Worm (Caenorhabditis elegans) whole organism, L4 larva: ENCODE data around the gene F46C5.10.

Experiments
- F37D6.2 ChIP-seq: sonication (generic microtip); optimal IDR thresholded peaks from 2 replicates; lab custom pipeline; 2016; ENCODE audit warnings: mild to moderate bottlenecking, missing genetic modification characterization, missing compliant biosample characterization
- F44E2.7 ChIP-seq: fragments of 200-800 bp; sonication (Bioruptor generic); IDR thresholded peaks from 2 replicates; pipeline ENCODE4 v2.1.2; 2022; ENCODE audit warnings: missing genetic modification characterization, missing compliant biosample characterization
- F49E8.2 ChIP-seq: sonication (generic microtip); optimal IDR thresholded peaks from 2 replicates; lab custom pipeline; 2016; ENCODE audit warnings: missing compliant biosample characterization, mild to moderate bottlenecking, missing genetic modification characterization, borderline replicate concordance
- Y48G9A.11 ChIP-seq: fragments of 200-800 bp; sonication (Bioruptor generic); IDR thresholded peaks from 2 replicates; pipeline ENCODE4 v1.3.6; 2022; ENCODE audit warnings: missing genetic modification reagents, missing genetic modification characterization, missing compliant biosample characterization
- Y75B8A.6 ChIP-seq: fragments of 200-800 bp; sonication (Bioruptor generic); IDR thresholded peaks from 2 replicates; pipeline ENCODE4 v1.3.6; 2022; ENCODE audit warnings: missing genetic modification reagents, missing genetic modification characterization, missing compliant biosample characterization
- ZK337.2 ChIP-seq: fragments of 200-800 bp; sonication (Bioruptor generic); IDR thresholded peaks from 2 replicates; pipeline ENCODE4 v1.3.6; 2022; ENCODE audit warnings: missing genetic modification reagents, missing genetic modification characterization, missing compliant biosample characterization
- aha-1 ChIP-seq: fragments of 150-350 bp; peaks from one replicate; lab custom pipeline; 2014; ENCODE audit warnings: missing biosample characterization, missing genetic modification characterization
- ceh-20 ChIP-seq: fragments of 200-800 bp; sonication (Bioruptor generic); IDR thresholded peaks from 2 replicates; pipeline ENCODE4 v1.3.6; 2022; ENCODE audit warnings: missing genetic modification reagents, missing genetic modification characterization, missing compliant biosample characterization
- ceh-28 ChIP-seq: fragments of 150-350 bp; optimal IDR thresholded peaks from 2 replicates; lab custom pipeline; 2014; ENCODE audit warnings: missing biosample characterization, missing genetic modification reagents, missing genetic modification characterization
- ceh-32 ChIP-seq: sonication (generic microtip); optimal IDR thresholded peaks from 2 replicates; lab custom pipeline; 2016; ENCODE audit warnings: mild to moderate bottlenecking, missing genetic modification characterization, missing compliant biosample characterization; ENCODE audit not compliant: poor library complexity
- ceh-82 ChIP-seq: sonication (generic microtip); optimal IDR thresholded peaks from 2 replicates; lab custom pipeline; 2017; ENCODE audit warnings: missing biosample characterization, missing genetic modification characterization
- ces-1 ChIP-seq: fragments of 150-350 bp; sonication (generic microtip); optimal IDR thresholded peaks from 4 replicates; lab custom pipeline; 2014; ENCODE audit warnings: missing biosample characterization, missing genetic modification reagents, missing genetic modification characterization
- daf-16 ChIP-seq, 3 experiments: sonication (generic microtip); optimal IDR thresholded peaks; 2 replicates each; lab custom pipeline; 2016 to 2017; ENCODE audit warnings: missing genetic modification characterization in 3 of 3, missing genetic modification reagents in 3 of 3, mild to moderate bottlenecking in 2 of 3, missing compliant biosample characterization in 2 of 3, missing biosample characterization in 1 of 3, moderate library complexity in 1 of 3
- dmd-6 ChIP-seq: fragments of 200-800 bp; sonication (Bioruptor generic); IDR thresholded peaks from 2 replicates; pipeline ENCODE4 v1.3.6; 2022; ENCODE audit warnings: missing genetic modification reagents, missing genetic modification characterization, missing compliant biosample characterization
- dmd-8 ChIP-seq: fragments of 200-800 bp; sonication (Bioruptor generic); IDR thresholded peaks from 2 replicates; pipeline ENCODE4 v1.3.6; 2022; ENCODE audit warnings: missing genetic modification characterization, missing compliant biosample characterization
- fkh-10 ChIP-seq: fragments of 150-350 bp; optimal IDR thresholded peaks from 2 replicates; lab custom pipeline; 2014; ENCODE audit warnings: missing biosample characterization, missing genetic modification reagents, missing genetic modification characterization
- fos-1 ChIP-seq: fragments of 150-350 bp; optimal IDR thresholded peaks from 2 replicates; lab custom pipeline; 2014; ENCODE audit warnings: missing biosample characterization, missing genetic modification characterization
- gei-8 ChIP-seq: fragments of 200-800 bp; sonication (Bioruptor generic); optimal IDR thresholded peaks from 2 replicates; lab custom pipeline; 2018; ENCODE audit warnings: mild to moderate bottlenecking, missing genetic modification characterization, missing compliant biosample characterization
- hif-1 ChIP-seq, 2 experiments: sonication (generic microtip); optimal IDR thresholded peaks; 2 replicates each; lab custom pipeline; 2016 to 2017; ENCODE audit warnings: missing compliant biosample characterization in 2 of 2, missing genetic modification characterization in 2 of 2, missing genetic modification reagents in 2 of 2, missing genotype in 2 of 2, mild to moderate bottlenecking in 1 of 2
- hlh-11 ChIP-seq: fragments of 200-800 bp; sonication (Bioruptor generic); optimal IDR thresholded peaks from 2 replicates; lab custom pipeline; 2018; ENCODE audit warnings: mild to moderate bottlenecking, missing genetic modification characterization, missing compliant biosample characterization
- hlh-30 ChIP-seq: sonication (generic microtip); optimal IDR thresholded peaks from 2 replicates; lab custom pipeline; 2017; ENCODE audit warnings: antibody characterized with exemption, mild to moderate bottlenecking, missing genetic modification characterization, missing compliant biosample characterization; ENCODE audit not compliant: insufficient read depth
- hmg-1.1 ChIP-seq: fragments of 200-800 bp; sonication (Bioruptor generic); IDR thresholded peaks from 2 replicates; pipeline ENCODE4 v1.3.6; 2022; ENCODE audit warnings: missing genetic modification reagents, missing genetic modification characterization, missing compliant biosample characterization
- lir-3 ChIP-seq: sonication (generic microtip); optimal IDR thresholded peaks from 2 replicates; lab custom pipeline; 2016; ENCODE audit warnings: mild to moderate bottlenecking, missing genetic modification characterization, missing compliant biosample characterization
- lsy-2 ChIP-seq, 2 experiments: fragments of 150-350 bp in 1 of 2; sonication (generic microtip) in 1 of 2; optimal IDR thresholded peaks; 2 replicates each; lab custom pipeline; 2014 to 2017; ENCODE audit warnings: missing biosample characterization in 2 of 2, missing genetic modification characterization in 2 of 2
- madf-9 ChIP-seq: fragments of 200-800 bp; sonication (Bioruptor generic); conservative IDR thresholded peaks from 2 replicates; pipeline ENCODE4 v1.3.6; 2022; ENCODE audit warnings: missing genetic modification reagents, missing genetic modification characterization, missing compliant biosample characterization
- mdl-1 ChIP-seq, 2 experiments: fragments of 150-350 bp in 1 of 2; sonication (generic microtip) in 1 of 2; optimal IDR thresholded peaks; 2 replicates each; lab custom pipeline; 2014 to 2017; ENCODE audit warnings: missing biosample characterization in 2 of 2, missing genetic modification characterization in 2 of 2
- mep-1 ChIP-seq: fragments of 150-350 bp; sonication (generic microtip); optimal IDR thresholded peaks from 3 replicates; lab custom pipeline; 2014; ENCODE audit warnings: missing biosample characterization, missing genetic modification characterization
- nhr-11 ChIP-seq: fragments of 150-350 bp; optimal IDR thresholded peaks from 2 replicates; lab custom pipeline; 2014; ENCODE audit warnings: missing biosample characterization, missing genetic modification characterization
- nhr-48 ChIP-seq: sonication (generic microtip); optimal IDR thresholded peaks from 2 replicates; lab custom pipeline; 2016; ENCODE audit warnings: mild to moderate bottlenecking, missing genetic modification characterization, missing compliant biosample characterization
- pha-4 ChIP-seq, 2 experiments: fragments of 150-350 bp in 1 of 2; fragments of 200-800 bp in 1 of 2; sonication (Bioruptor generic) in 1 of 2; IDR thresholded peaks in 1 of 2; optimal IDR thresholded peaks in 1 of 2; 2 replicates each; pipeline versions ENCODE4 v1.3.6 to Lab custom; 2014 to 2022; ENCODE audit warnings: missing genetic modification characterization in 2 of 2, missing genetic modification reagents in 2 of 2, missing biosample characterization in 1 of 2, missing compliant biosample characterization in 1 of 2
- rbr-2 ChIP-seq: sonication (generic microtip); optimal IDR thresholded peaks from 2 replicates; lab custom pipeline; 2016; ENCODE audit warnings: missing genotype, missing genetic modification characterization, missing compliant biosample characterization
- sdz-12 ChIP-seq: fragments of 200-800 bp; sonication (Bioruptor generic); optimal IDR thresholded peaks from 2 replicates; lab custom pipeline; 2018; ENCODE audit warnings: mild to moderate bottlenecking, missing genetic modification characterization, missing compliant biosample characterization
- set-16 ChIP-seq: fragments of 200-800 bp; sonication (Bioruptor generic); IDR thresholded peaks from 2 replicates; pipeline ENCODE4 v1.3.6; 2022; ENCODE audit warnings: missing genetic modification reagents, missing genetic modification characterization, missing compliant biosample characterization
- snpc-4 ChIP-seq: fragments of 150-350 bp; optimal IDR thresholded peaks from 2 replicates; lab custom pipeline; 2014; ENCODE audit warnings: missing biosample characterization, missing genetic modification characterization
- tag-97 ChIP-seq: fragments of 200-800 bp; sonication (Bioruptor generic); IDR thresholded peaks from 2 replicates; pipeline ENCODE4 v1.3.6; 2022; ENCODE audit warnings: missing genetic modification characterization, missing compliant biosample characterization
- tra-1 ChIP-seq: fragments of 200-800 bp; sonication (Bioruptor generic); IDR thresholded peaks from 2 replicates; pipeline ENCODE4 v1.3.6; 2022; ENCODE audit warnings: missing genetic modification reagents, missing genetic modification characterization, missing compliant biosample characterization
- unc-130 ChIP-seq: sonication (generic microtip); optimal IDR thresholded peaks from 2 replicates; lab custom pipeline; 2016; ENCODE audit warnings: missing genetic modification reagents, missing genetic modification characterization, missing compliant biosample characterization
- unc-62 ChIP-seq, 3 experiments: fragments of 150-350 bp in 1 of 3; sonication (generic microtip); optimal IDR thresholded peaks in 2 of 3; peaks in 1 of 3; 1 replicate in 1 of 3; 2 replicates in 2 of 3; lab custom pipeline; 2014 to 2017; ENCODE audit warnings: missing biosample characterization in 3 of 3, missing genetic modification characterization in 3 of 3, missing genetic modification reagents in 3 of 3, missing genotype in 1 of 3
- zag-1 ChIP-seq: fragments of 150-350 bp; optimal IDR thresholded peaks from 2 replicates; lab custom pipeline; 2014; ENCODE audit warnings: missing biosample characterization, missing genetic modification characterization

Gene F46C5.10

DNA sequence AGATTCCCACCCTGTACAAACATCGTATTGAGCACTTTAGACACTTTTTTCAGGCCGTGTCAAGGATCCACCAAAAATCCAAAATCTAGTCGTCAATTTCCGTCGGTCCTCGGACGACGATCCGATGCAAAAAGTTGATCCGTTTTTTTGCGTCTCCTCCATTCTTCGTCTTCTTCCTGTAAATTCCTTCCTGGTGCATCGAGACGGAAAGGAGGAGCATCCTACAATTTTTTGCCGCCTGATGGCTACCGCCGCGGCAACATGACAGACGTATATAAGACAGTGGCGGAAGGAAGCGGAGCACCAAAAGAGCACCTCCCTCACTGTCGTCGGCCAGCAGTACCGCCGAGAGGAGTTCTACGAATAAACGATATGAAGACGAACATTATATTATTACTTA, 18.0 kb downstream of the F46C5.10 start, which contains the start of gene appg-2:
Gene appg-2, plus strand, starts transcription at position 301 of the 400 bp plus-strand sequence.
- TF ChIP-seq ceh-28 (tag; lab: Kevin White, UChicago) (no peak), fos-1 (tag; lab: Kevin White, UChicago) (no peak), pha-4 (GFP tag; IDR thresholded peaks at IDR 0.05; lab: Robert Waterston, UW) (no peak), pha-4 (tag; optimal IDR thresholded peaks at IDR 0.05; lab: Kevin White, UChicago) (no peak), dmd-8 (GFP tag; lab: Robert Waterston, UW) (no peak), lir-3 (tag; lab: Kevin White, UChicago) (no peak), tra-1 (GFP tag; lab: Robert Waterston, UW) (no peak)

DNA sequence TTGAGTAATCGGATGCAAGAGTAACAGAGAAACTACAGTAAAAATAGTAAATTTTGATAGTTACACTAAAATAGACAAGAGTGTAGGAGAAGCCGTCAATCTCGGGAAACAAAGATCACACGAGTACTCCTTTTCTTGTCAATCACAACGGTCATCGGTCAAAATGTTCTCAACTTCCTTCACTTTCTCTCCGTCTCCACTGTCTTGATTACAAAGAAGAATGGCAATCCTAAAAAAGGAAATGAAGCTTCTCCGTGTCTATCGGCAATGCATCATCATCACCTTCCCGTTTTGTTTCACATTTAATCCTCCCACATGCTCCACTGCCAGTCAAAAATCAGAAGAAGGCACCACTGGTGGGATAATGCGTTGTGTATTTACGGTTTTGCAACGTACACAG, 19.1 kb downstream of the F46C5.10 start:
- peak; percentile 42 for TF ChIP-seq dmd-6 (GFP tag; lab: Robert Waterston, UW)
- TF ChIP-seq Y75B8A.6 = no peak
- TF ChIP-seq fkh-10 (GFP tag; lab: Kevin White, UChicago) = no peak
- no peak for TF ChIP-seq ceh-82 (tag; lab: Kevin White, UChicago)

DNA sequence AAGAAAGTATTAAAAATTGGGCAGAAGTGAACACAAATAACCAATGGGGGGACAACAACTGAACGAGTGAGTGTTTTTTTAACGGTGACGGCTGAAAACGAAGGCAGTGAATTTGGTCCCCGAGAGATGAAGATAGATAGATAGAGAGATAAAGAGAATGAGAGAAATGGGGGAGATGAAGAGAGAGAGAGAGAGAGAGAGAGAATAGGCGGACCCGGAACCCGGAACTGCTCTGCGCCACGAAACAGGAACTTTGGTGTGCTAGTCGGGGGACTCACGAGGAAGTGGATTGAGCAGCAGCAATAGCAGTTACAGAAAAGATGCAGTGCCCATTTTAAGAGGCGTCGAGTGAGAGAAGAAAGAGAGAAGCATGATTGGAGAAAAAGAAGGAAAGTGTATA, 22.4 kb downstream of the F46C5.10 start:
- TF ChIP-seq ceh-32 (tag; lab: Kevin White, UChicago) = peak; percentile 6
- peak in 1 of 2 experiments; percentile 88 for TF ChIP-seq unc-62 (GFP tag; optimal IDR thresholded peaks at IDR 0.05 in 1 of 2; lab: Kevin White, UChicago)
- no peak for TF ChIP-seq unc-62 (tag; optimal IDR thresholded peaks at IDR 0.05; lab: Kevin White, UChicago)
- peak; percentile 59 for TF ChIP-seq F37D6.2 (tag; lab: Kevin White, UChicago)
- TF ChIP-seq aha-1 (tag; lab: Kevin White, UChicago) = peak; percentile 41
- peak; percentile 77 for TF ChIP-seq mep-1 (tag; lab: Kevin White, UChicago)
- peak; percentile 98 for TF ChIP-seq tag-97 (GFP tag; lab: Robert Waterston, UW)
- TF ChIP-seq dmd-6 (GFP tag; lab: Robert Waterston, UW) = peak; percentile 76
- 0 out of 2 replicates have a peak, but pooled peaks have one; percentile 35 for TF ChIP-seq ZK337.2 (GFP tag; lab: Robert Waterston, UW)
- TF ChIP-seq gei-8 = peak; percentile 48
- TF ChIP-seq set-16 (GFP tag; lab: Robert Waterston, UW) = peak; percentile 57; the same call in 1 of the 2 replicates
- no peak for TF ChIP-seq Y48G9A.11
- TF ChIP-seq ceh-20 (GFP tag; lab: Robert Waterston, UW) = peak; percentile 72; the same call in 1 of the 2 replicates
- TF ChIP-seq nhr-48 (tag; lab: Kevin White, UChicago) = peak; percentile 54
- peak; percentile 63 for TF ChIP-seq nhr-11 (tag; lab: Kevin White, UChicago)
- peak; percentile 3 to 76 for TF ChIP-seq mdl-1 (tag; optimal IDR thresholded peaks at IDR 0.05; lab: Kevin White, UChicago)
- no peak for TF ChIP-seq zag-1 (tag; lab: Kevin White, UChicago)
- 0 out of 2 replicates have a peak, but pooled peaks have one; percentile 55 for TF ChIP-seq dmd-8 (GFP tag; lab: Robert Waterston, UW)
- TF ChIP-seq lsy-2 (tag; optimal IDR thresholded peaks at IDR 0.05; lab: Kevin White, UChicago) = peak; percentile 50 to 74
- TF ChIP-seq fkh-10 (GFP tag; lab: Kevin White, UChicago) = peak; percentile 96
- TF ChIP-seq hlh-11 (tag; lab: Kevin White, UChicago) = peak; percentile 57
- no peak for TF ChIP-seq sdz-12
- TF ChIP-seq unc-130 (GFP tag; lab: Kevin White, UChicago) = no peak
- peak; percentile 88 for TF ChIP-seq rbr-2 (tag; lab: Kevin White, UChicago)
- TF ChIP-seq hlh-30 (tag; lab: Kevin White, UChicago) = peak; percentile 67
- TF ChIP-seq daf-16 (GFP tag; optimal IDR thresholded peaks at IDR 0.05; lab: Kevin White, UChicago) = peak in 1 of 2 experiments; percentile 49
- TF ChIP-seq daf-16 (tag; optimal IDR thresholded peaks at IDR 0.05; lab: Kevin White, UChicago) = no peak
- TF ChIP-seq hif-1 (tag; optimal IDR thresholded peaks at IDR 0.05; lab: Kevin White, UChicago) = peak in 1 of 2 experiments; percentile 76
- TF ChIP-seq lir-3 (tag; lab: Kevin White, UChicago) = no peak
- TF ChIP-seq F44E2.7 (GFP tag; lab: Robert Waterston, UW) = no peak
- no peak for TF ChIP-seq F49E8.2
- peak; percentile 25 for TF ChIP-seq ces-1 (GFP tag; lab: Kevin White, UChicago)
- TF ChIP-seq madf-9 (GFP tag; lab: Robert Waterston, UW) = no peak
- TF ChIP-seq tra-1 (GFP tag; lab: Robert Waterston, UW) = 0 out of 2 replicates have a peak, but pooled peaks have one; percentile 30
- no peak for TF ChIP-seq snpc-4
- TF ChIP-seq hmg-1.1 (GFP tag; lab: Robert Waterston, UW) = peak; percentile 49
